Worm (Caenorhabditis elegans) whole organism, L2 larva: Measurements from ENCODE around the gene clec-58.

Experiments used
- aly-2 ChIP-seq: fragments of 150-350 bp; optimal IDR thresholded peaks from 2 replicates; lab custom pipeline; 2014; ENCODE audit warnings: missing biosample characterization, missing genetic modification characterization
- ceh-82 ChIP-seq: fragments of 150-350 bp; optimal IDR thresholded peaks from 2 replicates; lab custom pipeline; 2014; ENCODE audit warnings: missing biosample characterization, missing genetic modification characterization
- ztf-4 ChIP-seq: fragments of 150-350 bp; optimal IDR thresholded peaks from 2 replicates; lab custom pipeline; 2014; ENCODE audit warnings: missing biosample characterization, missing genetic modification characterization

- no peak for TF ChIP-seq ceh-82 (tag; lab: Kevin White, UChicago)
- TF ChIP-seq aly-2 (tag; lab: Kevin White, UChicago) = no peak
- no peak for TF ChIP-seq ztf-4 (tag; lab: Kevin White, UChicago)
Measured at ce11 chrII:10471247-10471646, 4.7 kb downstream of the clec-58 start, which contains the start of gene ZK666.1.
